Worm (Caenorhabditis elegans) whole organism, L1 larva: ENCODE measurements around the gene M163.8.

Experiments used
- aha-1 ChIP-seq: fragments of 150-350 bp; optimal IDR thresholded peaks from 2 replicates; lab custom pipeline; 2014; ENCODE audit warnings: missing biosample characterization, missing genetic modification characterization
- alr-1 ChIP-seq: fragments of 200-800 bp; sonication (Bioruptor generic); optimal IDR thresholded peaks from 2 replicates; lab custom pipeline; 2018; ENCODE audit warnings: borderline replicate concordance, mild to moderate bottlenecking, missing genetic modification characterization, missing compliant biosample characterization
- blmp-1 ChIP-seq: fragments of 150-350 bp; optimal IDR thresholded peaks from 2 replicates; lab custom pipeline; 2014; ENCODE audit warnings: missing biosample characterization, missing genetic modification characterization
- dsc-1 ChIP-seq: sonication (generic microtip); optimal IDR thresholded peaks from 2 replicates; lab custom pipeline; 2016; ENCODE audit warnings: mild to moderate bottlenecking, missing genetic modification characterization, missing compliant biosample characterization
- elt-3 ChIP-seq, 6 experiments: fragments of 150-350 bp in 1 of 6; sonication (generic microtip); optimal IDR thresholded peaks; 2 replicates each; lab custom pipeline; 2017 to 2018; ENCODE audit warnings: missing biosample characterization in 6 of 6, missing genetic modification characterization in 6 of 6, inconsistent platforms in 1 of 6
- fkh-10 ChIP-seq: sonication (generic microtip); optimal IDR thresholded peaks from 2 replicates; lab custom pipeline; 2017; ENCODE audit warnings: missing biosample characterization, missing genetic modification reagents, missing genetic modification characterization
- fkh-8 ChIP-seq: sonication (generic microtip); optimal IDR thresholded peaks from 2 replicates; lab custom pipeline; 2016; ENCODE audit warnings: mild to moderate bottlenecking, missing genetic modification characterization, missing compliant biosample characterization
- hlh-4 ChIP-seq: sonication (generic microtip); optimal IDR thresholded peaks from 2 replicates; lab custom pipeline; 2016; ENCODE audit warnings: mild to moderate bottlenecking, missing genetic modification characterization, missing compliant biosample characterization
- irx-1 ChIP-seq: sonication (generic microtip); optimal IDR thresholded peaks from 2 replicates; lab custom pipeline; 2016; ENCODE audit warnings: missing genetic modification characterization, missing compliant biosample characterization
- jun-1 ChIP-seq: fragments of 150-350 bp; optimal IDR thresholded peaks from 2 replicates; lab custom pipeline; 2014; ENCODE audit warnings: missing biosample characterization, missing genetic modification reagents, missing genetic modification characterization
- lin-39 ChIP-seq: fragments of 150-350 bp; optimal IDR thresholded peaks from 2 replicates; lab custom pipeline; 2014; ENCODE audit warnings: missing biosample characterization, missing genetic modification reagents, missing genetic modification characterization
- nhr-237 ChIP-seq: fragments of 150-350 bp; optimal IDR thresholded peaks from 2 replicates; lab custom pipeline; 2014; ENCODE audit warnings: missing biosample characterization, missing genetic modification characterization
- skn-1 ChIP-seq: fragments of 150-350 bp; optimal IDR thresholded peaks from 2 replicates; lab custom pipeline; 2014; ENCODE audit warnings: missing biosample characterization, missing genetic modification characterization
- ztf-11 ChIP-seq, 2 experiments: sonication (generic microtip); optimal IDR thresholded peaks; 2 replicates each; lab custom pipeline; 2016 to 2017; ENCODE audit warnings: missing genetic modification characterization in 2 of 2, missing biosample characterization in 1 of 2, missing compliant biosample characterization in 1 of 2

DNA sequence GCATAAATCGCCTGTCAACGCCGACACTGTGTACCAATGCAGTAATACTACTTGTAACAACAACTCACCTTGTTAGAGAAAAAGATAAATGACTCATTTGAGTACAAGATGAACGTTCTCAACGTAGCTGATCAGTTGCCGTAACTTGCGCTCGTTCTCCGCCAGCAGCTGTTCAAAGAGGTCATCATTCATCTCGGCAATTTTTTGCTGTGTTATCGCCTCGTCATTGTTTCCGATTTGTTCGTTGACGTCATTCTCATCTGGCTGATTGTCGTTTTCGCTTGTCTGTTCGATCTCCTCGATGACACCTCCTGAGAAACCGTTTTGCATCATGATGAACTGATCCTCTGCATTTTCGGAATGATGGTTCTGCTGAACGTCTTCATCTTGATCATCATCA is 18.4 kb downstream of the M163.8 start:
- no peak for TF ChIP-seq ztf-11 (tag; optimal IDR thresholded peaks at IDR 0.05; lab: Kevin White, UChicago)
- TF ChIP-seq hlh-4 (tag; lab: Kevin White, UChicago), result no peak
- no peak for TF ChIP-seq lin-39 (tag; lab: Kevin White, UChicago)
- no peak for TF ChIP-seq alr-1 (tag; lab: Kevin White, UChicago)
- no peak for TF ChIP-seq skn-1 (tag; lab: Kevin White, UChicago)
- TF ChIP-seq dsc-1 (tag; lab: Kevin White, UChicago), result no peak
- TF ChIP-seq jun-1, result no peak
- no peak for TF ChIP-seq irx-1 (tag; lab: Kevin White, UChicago)
- TF ChIP-seq fkh-8 (tag; lab: Kevin White, UChicago), result no peak
- no peak for TF ChIP-seq fkh-10
- TF ChIP-seq blmp-1 (tag; lab: Kevin White, UChicago), result peak; percentile 40
- TF ChIP-seq elt-3 (tag; optimal IDR thresholded peaks at IDR 0.05; lab: Kevin White, UChicago), result no peak
- no peak for TF ChIP-seq nhr-237 (tag; lab: Kevin White, UChicago)
- TF ChIP-seq aha-1 (tag; lab: Kevin White, UChicago), result no peak
